Fruit fly (Drosophila melanogaster) whole organism, wandering third instar larva: ENCODE results near the gene mRpS35.

Experiments
- Abd-B ChIP-seq: fragments of >200 bp; optimal IDR thresholded peaks from 2 replicates; lab custom pipeline; 2017; ENCODE audit warnings: missing biosample characterization, missing genetic modification characterization
- CG32264 ChIP-seq: fragments of 200-800 bp; sonication (Bioruptor generic); optimal IDR thresholded peaks from 2 replicates; lab custom pipeline; 2016; ENCODE audit warnings: missing biosample characterization, missing genetic modification characterization
- CG9705 ChIP-seq: fragments of 200-800 bp; sonication (Bioruptor generic); optimal IDR thresholded peaks from 2 replicates; lab custom pipeline; 2018; ENCODE audit warnings: missing biosample characterization, mild to moderate bottlenecking, missing genetic modification characterization
- CrebA ChIP-seq: fragments of 200-800 bp; sonication (Bioruptor generic); optimal IDR thresholded peaks from 2 replicates; lab custom pipeline; 2016; ENCODE audit warnings: missing biosample characterization, mild to moderate bottlenecking, missing genetic modification characterization, borderline replicate concordance
- Dfd ChIP-seq: fragments of >200 bp; optimal IDR thresholded peaks from 2 replicates; lab custom pipeline; 2017; ENCODE audit warnings: missing biosample characterization, missing genetic modification characterization
- Dif ChIP-seq: fragments of 200-275, 200-300 bp; sonication (Bioruptor generic); optimal IDR thresholded peaks from 2 replicates; lab custom pipeline; 2018; ENCODE audit warnings: missing biosample characterization, missing genetic modification characterization; ENCODE audit not compliant: partially characterized antibody
- GATAd ChIP-seq: sonication (Bioruptor generic); optimal IDR thresholded peaks from 2 replicates; lab custom pipeline; 2016; ENCODE audit warnings: missing biosample characterization, missing genetic modification characterization
- HLH106 ChIP-seq: fragments of 200-800 bp; optimal IDR thresholded peaks from 3 replicates; lab custom pipeline; 2019; ENCODE audit warnings: missing biosample characterization, mild to moderate bottlenecking, missing genetic modification characterization, moderate library complexity
- Hnf4 ChIP-seq: fragments of 200-800 bp; sonication (Bioruptor generic); optimal IDR thresholded peaks from 2 replicates; lab custom pipeline; 2016; ENCODE audit warnings: missing biosample characterization, mild to moderate bottlenecking, missing genetic modification characterization
- Hr78 ChIP-seq: fragments of >200 bp; optimal IDR thresholded peaks from 2 replicates; lab custom pipeline; 2017; ENCODE audit warnings: missing biosample characterization, missing genetic modification characterization
- Hr83 ChIP-seq: fragments of 200-300 bp; sonication (Bioruptor generic); optimal IDR thresholded peaks from 2 replicates; lab custom pipeline; 2016; ENCODE audit warnings: missing biosample characterization, mild to moderate bottlenecking, missing genetic modification characterization, moderate library complexity; ENCODE audit not compliant: poor library complexity, severe bottlenecking
- Jra ChIP-seq: sonication (Bioruptor generic); optimal IDR thresholded peaks from 2 replicates; lab custom pipeline; 2016; ENCODE audit warnings: missing biosample characterization, missing genetic modification characterization
- Mio ChIP-seq: sonication (Bioruptor generic); optimal IDR thresholded peaks from 2 replicates; lab custom pipeline; 2016; ENCODE audit warnings: missing biosample characterization, missing genetic modification characterization
- Myc ChIP-seq: fragments of >200 bp; optimal IDR thresholded peaks from 2 replicates; lab custom pipeline; 2017
- N ChIP-seq: fragments of >200 bp; optimal IDR thresholded peaks from 2 replicates; lab custom pipeline; 2018; ENCODE audit warnings: missing biosample characterization, missing external identifiers, missing genetic modification characterization
- OdsH ChIP-seq: fragments of 200-800 bp; sonication (Bioruptor generic); optimal IDR thresholded peaks from 2 replicates; lab custom pipeline; 2016; ENCODE audit warnings: missing biosample characterization, mild to moderate bottlenecking, missing genetic modification characterization
- Rel ChIP-seq, 2 experiments: fragments of 200-800 bp; sonication (Bioruptor generic) in 1 of 2; optimal IDR thresholded peaks; 2 replicates in 1 of 2; 3 replicates in 1 of 2; lab custom pipeline; 2016 to 2019; ENCODE audit warnings: mild to moderate bottlenecking in 2 of 2, missing biosample characterization in 2 of 2, missing genetic modification characterization in 2 of 2, moderate library complexity in 1 of 2
- Sp1 ChIP-seq: fragments of 200-800 bp; sonication (Bioruptor generic); optimal IDR thresholded peaks from 3 replicates; lab custom pipeline; 2019; ENCODE audit warnings: missing biosample characterization, mild to moderate bottlenecking, missing genetic modification characterization, moderate library complexity
- Vsx2 ChIP-seq: fragments of 200-300, 225-300 bp; sonication (Bioruptor generic); optimal IDR thresholded peaks from 2 replicates; lab custom pipeline; 2018; ENCODE audit warnings: missing biosample characterization, missing genetic modification characterization; ENCODE audit not compliant: partially characterized antibody
- br ChIP-seq: fragments of 200-800 bp; sonication (Bioruptor generic); optimal IDR thresholded peaks from 2 replicates; lab custom pipeline; 2016; ENCODE audit warnings: missing biosample characterization, missing genetic modification characterization
- brk ChIP-seq: fragments of 200-800 bp; sonication (Bioruptor generic); optimal IDR thresholded peaks from 2 replicates; lab custom pipeline; 2016; ENCODE audit warnings: missing biosample characterization, mild to moderate bottlenecking, missing genetic modification characterization
- dl ChIP-seq, 2 experiments: fragments of 175-275, 200-275 bp in 1 of 2; fragments of 200-275 bp in 1 of 2; sonication (Bioruptor generic); optimal IDR thresholded peaks; lab custom pipeline; 2018; ENCODE audit warnings: mild to moderate bottlenecking in 2 of 2, missing biosample characterization in 2 of 2, missing genetic modification characterization in 2 of 2, moderate library complexity in 2 of 2; ENCODE audit not compliant: partially characterized antibody in 2 of 2, insufficient read depth in 1 of 2
- dmrt93B ChIP-seq: fragments of 200-800 bp; sonication (Bioruptor generic); optimal IDR thresholded peaks from 2 replicates; lab custom pipeline; 2018; ENCODE audit warnings: missing biosample characterization, mild to moderate bottlenecking, missing genetic modification characterization
- dsf ChIP-seq: sonication (Bioruptor generic); optimal IDR thresholded peaks from 2 replicates; lab custom pipeline; 2016; ENCODE audit warnings: missing biosample characterization, missing genetic modification characterization, borderline replicate concordance
- ey ChIP-seq: fragments of 200-800 bp; sonication (Bioruptor generic); optimal IDR thresholded peaks from 2 replicates; lab custom pipeline; 2016; ENCODE audit warnings: missing biosample characterization, missing genetic modification characterization
- foxo ChIP-seq, 2 experiments: fragments of 200-800 bp; sonication (Bioruptor generic); optimal IDR thresholded peaks; 2 replicates in 1 of 2; 3 replicates in 1 of 2; lab custom pipeline; 2016 to 2017; ENCODE audit warnings: missing biosample characterization in 2 of 2, missing genetic modification characterization in 2 of 2
- fru ChIP-seq: fragments of 200-800 bp; sonication (Bioruptor generic); optimal IDR thresholded peaks from 3 replicates; lab custom pipeline; 2016; ENCODE audit warnings: missing biosample characterization, mild to moderate bottlenecking, missing genetic modification characterization
- h ChIP-seq: fragments of 200-800 bp; sonication (Bioruptor generic); optimal IDR thresholded peaks from 3 replicates; lab custom pipeline; 2016; ENCODE audit warnings: missing biosample characterization, mild to moderate bottlenecking, missing genetic modification characterization
- jim ChIP-seq: fragments of 175-275, 200-325 bp; sonication (Bioruptor generic); optimal IDR thresholded peaks from 2 replicates; lab custom pipeline; 2016; ENCODE audit warnings: missing biosample characterization, mild to moderate bottlenecking, missing genetic modification characterization
- lola ChIP-seq: fragments of >200 bp; optimal IDR thresholded peaks from 2 replicates; lab custom pipeline; 2017; ENCODE audit warnings: missing biosample characterization, missing genetic modification characterization
- pan ChIP-seq: fragments of >200 bp; optimal IDR thresholded peaks from 2 replicates; lab custom pipeline; 2017
- psq ChIP-seq: fragments of 200-800 bp; sonication (Bioruptor generic); optimal IDR thresholded peaks from 3 replicates; lab custom pipeline; 2017; ENCODE audit warnings: missing biosample characterization, mild to moderate bottlenecking, missing genetic modification characterization, moderate library complexity
- rgr ChIP-seq: fragments of 200-800 bp; sonication (Bioruptor generic); optimal IDR thresholded peaks from 3 replicates; lab custom pipeline; 2016; ENCODE audit warnings: missing biosample characterization, mild to moderate bottlenecking, missing genetic modification characterization
- sage ChIP-seq: fragments of 200-800 bp; sonication (Bioruptor generic); optimal IDR thresholded peaks from 2 replicates; lab custom pipeline; 2016; ENCODE audit warnings: missing biosample characterization, mild to moderate bottlenecking, missing genetic modification characterization
- sv ChIP-seq: fragments of 200-800 bp; sonication (Bioruptor generic); optimal IDR thresholded peaks from 3 replicates; lab custom pipeline; 2016; ENCODE audit warnings: missing biosample characterization, missing genetic modification characterization
- tai ChIP-seq: sonication (Bioruptor generic); optimal IDR thresholded peaks from 2 replicates; lab custom pipeline; 2016; ENCODE audit warnings: missing biosample characterization, missing genetic modification characterization
- usp ChIP-seq: fragments of >200 bp; optimal IDR thresholded peaks from 2 replicates; lab custom pipeline; 2017; ENCODE audit warnings: missing biosample characterization, missing genetic modification characterization
- woc ChIP-seq: sonication (Bioruptor generic); optimal IDR thresholded peaks from 2 replicates; lab custom pipeline; 2016; ENCODE audit warnings: missing biosample characterization, mild to moderate bottlenecking, missing genetic modification characterization

The mRpS35 gene

dm6 chr3L:2805137-2805955 is 24.6 kb downstream of the mRpS35 start:
- TF ChIP-seq HLH106 (tag; lab: Kevin White, UChicago), result peak; percentile 20
- TF ChIP-seq Hr78 (GFP tag; lab: Kevin White, UChicago), result no peak
- peak; percentile 51 for TF ChIP-seq Rel (GFP tag; optimal IDR thresholded peaks at IDR 0.05; lab: Kevin White, UChicago)
- peak; percentile 50 for TF ChIP-seq Rel (tag; optimal IDR thresholded peaks at IDR 0.05; lab: Kevin White, UChicago)
- TF ChIP-seq Jra (GFP tag; lab: Kevin White, UChicago), result no peak
- peak; percentile 12 for TF ChIP-seq sage (GFP tag; lab: Kevin White, UChicago)
- peak; percentile 43 for TF ChIP-seq CrebA
- peak; percentile 57 for TF ChIP-seq Sp1
- TF ChIP-seq jim (GFP tag; lab: Kevin White, UChicago), result peak; percentile 46
- TF ChIP-seq Myc (lab: Kevin White, UChicago), result no peak
- peak; percentile 60 for TF ChIP-seq h
- TF ChIP-seq Hr83 (GFP tag; lab: Kevin White, UChicago), result no peak
- TF ChIP-seq pan (lab: Kevin White, UChicago), result no peak
- TF ChIP-seq dsf (GFP tag; lab: Kevin White, UChicago), result no peak
- TF ChIP-seq CG9705, result no peak
- TF ChIP-seq Mio (GFP tag; lab: Kevin White, UChicago), result no peak
- no peak for TF ChIP-seq brk (GFP tag; lab: Kevin White, UChicago)
- TF ChIP-seq rgr (GFP tag; lab: Kevin White, UChicago), result peak; percentile 2
- no peak for TF ChIP-seq fru (GFP tag; lab: Kevin White, UChicago)
- TF ChIP-seq foxo (GFP tag; optimal IDR thresholded peaks at IDR 0.05; lab: Kevin White, UChicago), result no peak

dm6 chr3L:2805956-2806527 is 25.3 kb downstream of the mRpS35 start:
- TF ChIP-seq CG9705 (no peak), OdsH (GFP tag; lab: Kevin White, UChicago) (peak; percentile 8), ey (peak; percentile 19), Abd-B (GFP tag; lab: Kevin White, UChicago) (no peak), CG32264 (GFP tag; lab: Kevin White, UChicago) (no peak), dl (GFP tag; optimal IDR thresholded peaks at IDR 0.05; lab: Kevin White, UChicago; ENCODE audit: insufficient read depth in 1 of 2, partially characterized antibody in 2 of 2) (no peak), HLH106 (tag; lab: Kevin White, UChicago) (peak; percentile 76), foxo (GFP tag; optimal IDR thresholded peaks at IDR 0.05; lab: Kevin White, UChicago) (peak in 1 of 2 experiments; percentile 87), Sp1 (no peak), Vsx2 (GFP tag; lab: Kevin White, UChicago) (no peak), CrebA (peak; percentile 26), h (peak; percentile 88), lola (GFP tag; lab: Kevin White, UChicago) (no peak), psq (peak; percentile 72), N (GFP tag; lab: Kevin White, UChicago) (no peak), usp (GFP tag; lab: Kevin White, UChicago) (no peak), Hnf4 (GFP tag; lab: Kevin White, UChicago) (peak; percentile 23), tai (GFP tag; lab: Kevin White, UChicago) (no peak), br (peak; percentile 28), dsf (GFP tag; lab: Kevin White, UChicago) (no peak), brk (GFP tag; lab: Kevin White, UChicago) (no peak), Hr78 (GFP tag; lab: Kevin White, UChicago) (no peak), Rel (GFP tag; optimal IDR thresholded peaks at IDR 0.05; lab: Kevin White, UChicago) (no peak), Rel (tag; optimal IDR thresholded peaks at IDR 0.05; lab: Kevin White, UChicago) (no peak), pan (lab: Kevin White, UChicago) (peak; percentile 49), Myc (lab: Kevin White, UChicago) (no peak), Hr83 (GFP tag; lab: Kevin White, UChicago) (no peak), jim (GFP tag; lab: Kevin White, UChicago) (no peak), GATAd (GFP tag; lab: Kevin White, UChicago) (no peak), rgr (GFP tag; lab: Kevin White, UChicago) (peak; percentile 13), sage (GFP tag; lab: Kevin White, UChicago) (no peak), Dif (GFP tag; lab: Kevin White, UChicago) (no peak), Jra (GFP tag; lab: Kevin White, UChicago) (no peak), Dfd (GFP tag; lab: Kevin White, UChicago) (no peak), woc (GFP tag; lab: Kevin White, UChicago) (peak; percentile 39), dmrt93B (GFP tag; lab: Kevin White, UChicago) (peak; percentile 52), fru (GFP tag; lab: Kevin White, UChicago) (peak; percentile 64), sv (peak; percentile 27), Mio (GFP tag; lab: Kevin White, UChicago) (no peak)
